Fruit fly (Drosophila melanogaster): ENCODE measurements around the gene CG17154.

CG17154 gene

DNA sequence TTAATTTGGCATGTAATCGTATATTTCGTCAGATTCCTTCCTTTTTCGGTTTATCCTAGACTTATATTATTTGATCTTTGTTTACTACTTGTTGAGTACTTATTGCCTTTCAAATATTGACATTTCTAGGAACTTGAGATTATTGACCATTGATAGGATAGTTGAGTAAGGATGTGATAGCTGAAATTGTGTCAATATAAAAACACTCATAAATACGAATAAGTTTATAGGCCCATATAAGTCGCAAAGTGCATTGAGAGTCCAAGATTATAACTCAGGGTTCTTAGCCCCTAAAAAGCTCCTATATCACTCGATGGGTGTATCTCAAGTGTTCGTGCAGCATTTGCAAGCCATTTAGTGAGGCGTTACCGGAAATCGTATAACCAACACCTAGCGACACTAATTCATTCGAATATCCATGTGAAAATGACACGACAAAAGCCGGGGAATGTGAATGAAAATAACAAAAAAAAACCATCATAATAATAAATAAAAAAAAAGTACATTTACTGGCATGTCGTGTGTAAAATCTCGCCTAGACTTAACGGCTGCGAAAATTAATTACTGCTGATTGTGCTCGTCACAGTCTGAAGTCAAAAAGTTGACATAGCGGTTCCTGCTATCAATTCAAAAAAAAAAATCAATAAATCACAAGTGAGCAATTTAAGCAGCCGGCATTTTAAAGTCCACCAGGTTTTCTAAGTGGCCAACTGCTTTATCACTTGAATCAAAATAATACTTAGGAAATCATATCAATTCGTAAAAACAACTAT is 14.4 kb upstream of the CG17154 start:
- TF ChIP-seq tj (GFP tag; optimal IDR thresholded peaks at IDR 0.05), result peak; percentile 51
- peak; percentile 12 for TF ChIP-seq pad (GFP tag; optimal IDR thresholded peaks at IDR 0.05)
- peak; percentile 45 for TF ChIP-seq CG7101 (tag; optimal IDR thresholded peaks at IDR 0.05)
- no peak for TF ChIP-seq cnc (optimal IDR thresholded peaks at IDR 0.05)
- no peak for TF ChIP-seq CG11617 (GFP tag; optimal IDR thresholded peaks at IDR 0.05)
- no peak for TF ChIP-seq Clk (GFP tag; optimal IDR thresholded peaks at IDR 0.05)
- TF ChIP-seq cic (GFP tag; optimal IDR thresholded peaks at IDR 0.05), result peak; percentile 55
- no peak for TF ChIP-seq toe (GFP tag; optimal IDR thresholded peaks at IDR 0.05)
- peak; percentile 20 for TF ChIP-seq CG14711 (tag; optimal IDR thresholded peaks at IDR 0.05)
- TF ChIP-seq Hr96 (GFP tag; optimal IDR thresholded peaks at IDR 0.05), result no peak
- no peak for TF ChIP-seq Crg-1 (GFP tag; optimal IDR thresholded peaks at IDR 0.05)
- no peak for TF ChIP-seq CG1620 (GFP tag; optimal IDR thresholded peaks at IDR 0.05)
- peak; percentile 30 for TF ChIP-seq CG33017 (tag; optimal IDR thresholded peaks at IDR 0.05)
- peak; percentile 36 for TF ChIP-seq kay (GFP tag; ENCODE audit: borderline replicate concordance)
- no peak for TF ChIP-seq CG5204 (GFP tag; optimal IDR thresholded peaks at IDR 0.05)
- peak; percentile 77 for TF ChIP-seq CG12768 (GFP tag; optimal IDR thresholded peaks at IDR 0.05)
- no peak for TF ChIP-seq ovo (GFP tag; optimal IDR thresholded peaks at IDR 0.05)
- TF ChIP-seq Mnt (GFP tag; optimal IDR thresholded peaks at IDR 0.05), result peak; percentile 1
- peak; percentile 45 for TF ChIP-seq CG7045 (GFP tag; optimal IDR thresholded peaks at IDR 0.05)
- TF ChIP-seq bab1 (GFP tag; optimal IDR thresholded peaks at IDR 0.05), result peak; percentile 5

- TF ChIP-seq CG7101 (tag; optimal IDR thresholded peaks at IDR 0.05) (no peak), ovo (GFP tag; optimal IDR thresholded peaks at IDR 0.05) (no peak), CG5204 (GFP tag; optimal IDR thresholded peaks at IDR 0.05) (no peak), CG14711 (tag; optimal IDR thresholded peaks at IDR 0.05) (no peak), CG33017 (tag; optimal IDR thresholded peaks at IDR 0.05) (no peak), Crg-1 (GFP tag; optimal IDR thresholded peaks at IDR 0.05) (no peak), cic (GFP tag; optimal IDR thresholded peaks at IDR 0.05) (no peak), CG12768 (GFP tag; optimal IDR thresholded peaks at IDR 0.05) (peak; percentile 5), Hr96 (GFP tag; optimal IDR thresholded peaks at IDR 0.05) (no peak), tj (GFP tag; optimal IDR thresholded peaks at IDR 0.05) (peak; percentile 95), kay (GFP tag; ENCODE audit: borderline replicate concordance) (no peak), pad (GFP tag; optimal IDR thresholded peaks at IDR 0.05) (no peak), toe (GFP tag; optimal IDR thresholded peaks at IDR 0.05) (peak; percentile 59), CG7045 (GFP tag; optimal IDR thresholded peaks at IDR 0.05) (peak; percentile 38), CG1620 (GFP tag; optimal IDR thresholded peaks at IDR 0.05) (peak; percentile 17), CG11617 (GFP tag; optimal IDR thresholded peaks at IDR 0.05) (no peak), bab1 (GFP tag; optimal IDR thresholded peaks at IDR 0.05) (peak; percentile 69)
These were observed 13.5 kb upstream of the CG17154 start for dm6 chr3L:12074952-12075351.

- TF ChIP-seq CG14711 (tag; optimal IDR thresholded peaks at IDR 0.05) (no peak), Clk (GFP tag; optimal IDR thresholded peaks at IDR 0.05) (no peak), Hr96 (GFP tag; optimal IDR thresholded peaks at IDR 0.05) (no peak), tj (GFP tag; optimal IDR thresholded peaks at IDR 0.05) (no peak), CG1620 (GFP tag; optimal IDR thresholded peaks at IDR 0.05) (no peak), bab1 (GFP tag; optimal IDR thresholded peaks at IDR 0.05) (no peak), CG5204 (GFP tag; optimal IDR thresholded peaks at IDR 0.05) (no peak), CG7101 (tag; optimal IDR thresholded peaks at IDR 0.05) (no peak), cnc (optimal IDR thresholded peaks at IDR 0.05) (no peak), ovo (GFP tag; optimal IDR thresholded peaks at IDR 0.05) (no peak), kay (GFP tag; ENCODE audit: borderline replicate concordance) (no peak), CG33017 (tag; optimal IDR thresholded peaks at IDR 0.05) (no peak), pad (GFP tag; optimal IDR thresholded peaks at IDR 0.05) (no peak)
These were observed 12.1 kb upstream of the CG17154 start for dm6 chr3L:12076312-12076711.

dm6 chr3L:12077348-12077747 is 11.1 kb upstream of the CG17154 start:
- TF ChIP-seq CG11617 (GFP tag; optimal IDR thresholded peaks at IDR 0.05), result peak; percentile 49
- TF ChIP-seq toe (GFP tag; optimal IDR thresholded peaks at IDR 0.05), result no peak
- no peak for TF ChIP-seq cic (GFP tag; optimal IDR thresholded peaks at IDR 0.05)
- peak in 1 of 2 experiments; percentile 10 for TF ChIP-seq cnc (optimal IDR thresholded peaks at IDR 0.05)
- TF ChIP-seq ovo (GFP tag; optimal IDR thresholded peaks at IDR 0.05), result no peak
- no peak for TF ChIP-seq CG7045 (GFP tag; optimal IDR thresholded peaks at IDR 0.05)
- TF ChIP-seq CG14711 (tag; optimal IDR thresholded peaks at IDR 0.05), result peak; percentile 62
- peak; percentile 20 for TF ChIP-seq bab1 (GFP tag; optimal IDR thresholded peaks at IDR 0.05)
- peak; percentile 14 for TF ChIP-seq CG1620 (GFP tag; optimal IDR thresholded peaks at IDR 0.05)
- TF ChIP-seq CG12768 (GFP tag; optimal IDR thresholded peaks at IDR 0.05), result no peak
- TF ChIP-seq CG7101 (tag; optimal IDR thresholded peaks at IDR 0.05), result peak; percentile 63
- peak; percentile 86 for TF ChIP-seq tj (GFP tag; optimal IDR thresholded peaks at IDR 0.05)
- peak; percentile 64 for TF ChIP-seq kay (GFP tag; ENCODE audit: borderline replicate concordance)
- peak; percentile 26 for TF ChIP-seq pad (GFP tag; optimal IDR thresholded peaks at IDR 0.05)
- TF ChIP-seq Clk (GFP tag; optimal IDR thresholded peaks at IDR 0.05), result no peak

dm6 chr3L:12077953-12078352 is 10.5 kb upstream of the CG17154 start:
- TF ChIP-seq kay (GFP tag; ENCODE audit: borderline replicate concordance) (peak; percentile 27), CG5204 (GFP tag; optimal IDR thresholded peaks at IDR 0.05) (no peak)
